Worm (Caenorhabditis elegans) whole organism, L3 larva: ENCODE results near the gene rpap-2.

Experiments
- R02D3.7 ChIP-seq: fragments of 150-350 bp; optimal IDR thresholded peaks from 2 replicates; lab custom pipeline; 2014; ENCODE audit warnings: missing biosample characterization, missing genetic modification characterization
- ZK546.5 ChIP-seq: sonication (generic microtip); optimal IDR thresholded peaks from 2 replicates; lab custom pipeline; 2017; ENCODE audit warnings: missing biosample characterization, missing genetic modification characterization
- aly-2 ChIP-seq: fragments of 150-350 bp; optimal IDR thresholded peaks from 2 replicates; lab custom pipeline; 2014; ENCODE audit warnings: missing biosample characterization, missing genetic modification characterization
- ama-1 ChIP-seq: fragments of 150-350 bp; optimal IDR thresholded peaks from 2 replicates; lab custom pipeline; 2018
- ceh-16 ChIP-seq: sonication (generic microtip); optimal IDR thresholded peaks from 2 replicates; lab custom pipeline; 2017; ENCODE audit warnings: missing biosample characterization, missing genetic modification characterization
- ceh-28 ChIP-seq: fragments of 150-350 bp; optimal IDR thresholded peaks from 2 replicates; lab custom pipeline; 2014; ENCODE audit warnings: missing biosample characterization, missing genetic modification reagents, missing genetic modification characterization
- ceh-82 ChIP-seq: fragments of 150-350 bp; optimal IDR thresholded peaks from 2 replicates; lab custom pipeline; 2014; ENCODE audit warnings: missing biosample characterization, missing genetic modification characterization
- ceh-9 ChIP-seq: sonication (generic microtip); optimal IDR thresholded peaks from 2 replicates; lab custom pipeline; 2018; ENCODE audit warnings: missing biosample characterization, missing genetic modification characterization
- daf-12 ChIP-seq: fragments of 150-350 bp; optimal IDR thresholded peaks from 2 replicates; lab custom pipeline; 2014; ENCODE audit warnings: missing biosample characterization, missing genetic modification reagents, missing genetic modification characterization
- egl-27 ChIP-seq: sonication (generic microtip); optimal IDR thresholded peaks from 4 replicates; lab custom pipeline; 2017; ENCODE audit warnings: missing biosample characterization, missing genetic modification reagents, missing genetic modification characterization
- egl-5 ChIP-seq: fragments of 150-350 bp; optimal IDR thresholded peaks from 2 replicates; lab custom pipeline; 2017; ENCODE audit warnings: missing biosample characterization, missing genetic modification reagents, missing genetic modification characterization, inconsistent platforms
- elt-1 ChIP-seq: fragments of 150-350 bp; optimal IDR thresholded peaks from 2 replicates; lab custom pipeline; 2014; ENCODE audit warnings: missing biosample characterization, missing genetic modification characterization
- elt-2 ChIP-seq: sonication (generic microtip); optimal IDR thresholded peaks from 2 replicates; lab custom pipeline; 2016; ENCODE audit warnings: missing genetic modification reagents, mild to moderate bottlenecking, missing genetic modification characterization, missing compliant biosample characterization
- elt-3 ChIP-seq, 3 experiments: fragments of 150-350 bp in 1 of 3; sonication (generic microtip) in 2 of 3; optimal IDR thresholded peaks; 2 replicates in 2 of 3; 4 replicates in 1 of 3; lab custom pipeline; 2014 to 2017; ENCODE audit warnings: missing biosample characterization in 3 of 3, missing genetic modification characterization in 3 of 3
- eor-1 ChIP-seq, 2 experiments: fragments of 150-350 bp; optimal IDR thresholded peaks; 2 replicates each; lab custom pipeline; 2014 to 2018; ENCODE audit warnings: missing biosample characterization in 2 of 2, missing genetic modification characterization in 2 of 2
- fkh-10 ChIP-seq: sonication (generic microtip); optimal IDR thresholded peaks from 2 replicates; lab custom pipeline; 2017; ENCODE audit warnings: missing biosample characterization, missing genetic modification reagents, missing genetic modification characterization
- fkh-2 ChIP-seq: fragments of 150-350 bp; optimal IDR thresholded peaks from 2 replicates; lab custom pipeline; 2014; ENCODE audit warnings: missing biosample characterization, missing genetic modification reagents, missing genetic modification characterization
- fos-1 ChIP-seq: fragments of 150-350 bp; optimal IDR thresholded peaks from 2 replicates; lab custom pipeline; 2014; ENCODE audit warnings: missing biosample characterization, missing genetic modification characterization
- hmg-11 ChIP-seq: sonication (generic microtip); optimal IDR thresholded peaks from 2 replicates; lab custom pipeline; 2016; ENCODE audit warnings: missing genetic modification characterization, missing compliant biosample characterization
- jun-1 ChIP-seq: fragments of 150-350 bp; optimal IDR thresholded peaks from 2 replicates; lab custom pipeline; 2014; ENCODE audit warnings: missing biosample characterization, missing genetic modification reagents, missing genetic modification characterization
- lin-15B ChIP-seq: fragments of 150-350 bp; optimal IDR thresholded peaks from 2 replicates; lab custom pipeline; 2014; ENCODE audit warnings: missing biosample characterization, missing genetic modification characterization
- lin-39 ChIP-seq: fragments of 150-350 bp; optimal IDR thresholded peaks from 2 replicates; lab custom pipeline; 2018; ENCODE audit warnings: missing biosample characterization, missing genetic modification reagents, missing genetic modification characterization
- lsy-12 ChIP-seq: sonication (generic microtip); optimal IDR thresholded peaks from 2 replicates; lab custom pipeline; 2016; ENCODE audit warnings: mild to moderate bottlenecking, missing genetic modification characterization, missing compliant biosample characterization
- mdl-1 ChIP-seq: fragments of 150-350 bp; optimal IDR thresholded peaks from 2 replicates; lab custom pipeline; 2014; ENCODE audit warnings: missing biosample characterization, missing genetic modification characterization
- mml-1 ChIP-seq: fragments of 150-350 bp; sonication (generic microtip); optimal IDR thresholded peaks from 3 replicates; lab custom pipeline; 2014; ENCODE audit warnings: missing biosample characterization, missing genetic modification characterization
- nfya-1 ChIP-seq: sonication (generic microtip); optimal IDR thresholded peaks from 2 replicates; lab custom pipeline; 2017; ENCODE audit warnings: missing genetic modification characterization, mild to moderate bottlenecking, missing compliant biosample characterization, antibody characterized with exemption, moderate library complexity; ENCODE audit not compliant: insufficient read depth
- nhr-11 ChIP-seq: fragments of 150-350 bp; optimal IDR thresholded peaks from 2 replicates; lab custom pipeline; 2014; ENCODE audit warnings: missing biosample characterization, missing genetic modification characterization
- nhr-12 ChIP-seq: fragments of 150-350 bp; optimal IDR thresholded peaks from 2 replicates; lab custom pipeline; 2014; ENCODE audit warnings: missing biosample characterization, missing genetic modification characterization
- nhr-23 ChIP-seq: fragments of 150-350 bp; optimal IDR thresholded peaks from 2 replicates; lab custom pipeline; 2014; ENCODE audit warnings: missing biosample characterization, missing genetic modification reagents, missing genetic modification characterization
- nhr-237 ChIP-seq: fragments of 150-350 bp; optimal IDR thresholded peaks from 2 replicates; lab custom pipeline; 2014; ENCODE audit warnings: missing biosample characterization, missing genetic modification characterization
- nhr-25 ChIP-seq: sonication (generic microtip); optimal IDR thresholded peaks from 2 replicates; lab custom pipeline; 2017; ENCODE audit warnings: missing biosample characterization, missing genetic modification characterization
- nhr-28 ChIP-seq: fragments of 150-350 bp; optimal IDR thresholded peaks from 2 replicates; lab custom pipeline; 2014; ENCODE audit warnings: missing biosample characterization, missing genetic modification characterization
- nhr-43 ChIP-seq: sonication (generic microtip); optimal IDR thresholded peaks from 2 replicates; lab custom pipeline; 2016; ENCODE audit warnings: mild to moderate bottlenecking, missing genetic modification characterization, missing compliant biosample characterization; ENCODE audit not compliant: poor library complexity, severe bottlenecking
- nhr-67 ChIP-seq: fragments of 150-350 bp; optimal IDR thresholded peaks from 2 replicates; lab custom pipeline; 2014; ENCODE audit warnings: missing biosample characterization, missing genetic modification characterization
- nhr-76 ChIP-seq: fragments of 150-350 bp; sonication (generic microtip); optimal IDR thresholded peaks from 5 replicates; lab custom pipeline; 2014; ENCODE audit warnings: missing biosample characterization, missing genetic modification characterization
- nhr-77 ChIP-seq: fragments of 150-350 bp; optimal IDR thresholded peaks from 2 replicates; lab custom pipeline; 2014; ENCODE audit warnings: missing biosample characterization, missing genetic modification characterization
- pha-4 ChIP-seq: fragments of 150-350 bp; optimal IDR thresholded peaks from 2 replicates; lab custom pipeline; 2014; ENCODE audit warnings: missing biosample characterization, missing genetic modification reagents, missing genetic modification characterization
- pqm-1 ChIP-seq: fragments of 150-350 bp; optimal IDR thresholded peaks from 2 replicates; lab custom pipeline; 2017; ENCODE audit warnings: missing biosample characterization, missing genetic modification characterization, inconsistent platforms
- sea-2 ChIP-seq: fragments of 150-350 bp; sonication (generic microtip); optimal IDR thresholded peaks from 4 replicates; lab custom pipeline; 2014; ENCODE audit warnings: missing biosample characterization, missing genetic modification reagents, missing genetic modification characterization
- skn-1 ChIP-seq: fragments of 150-350 bp; optimal IDR thresholded peaks from 2 replicates; lab custom pipeline; 2014; ENCODE audit warnings: missing biosample characterization, missing genetic modification characterization
- snpc-4 ChIP-seq: fragments of 150-350 bp; optimal IDR thresholded peaks from 2 replicates; lab custom pipeline; 2014; ENCODE audit warnings: missing biosample characterization, missing genetic modification characterization
- tbx-2 ChIP-seq: sonication (generic microtip); optimal IDR thresholded peaks from 2 replicates; lab custom pipeline; 2016; ENCODE audit warnings: mild to moderate bottlenecking, missing genetic modification characterization, missing compliant biosample characterization
- unc-39 ChIP-seq: sonication (generic microtip); optimal IDR thresholded peaks from 4 replicates; lab custom pipeline; 2017; ENCODE audit warnings: missing biosample characterization, missing genetic modification characterization
- unc-62 ChIP-seq: fragments of 150-350 bp; sonication (generic microtip); optimal IDR thresholded peaks from 4 replicates; lab custom pipeline; 2014; ENCODE audit warnings: missing biosample characterization, missing genetic modification reagents, missing genetic modification characterization
- zag-1 ChIP-seq: fragments of 150-350 bp; optimal IDR thresholded peaks from 2 replicates; lab custom pipeline; 2014; ENCODE audit warnings: missing biosample characterization, missing genetic modification characterization
- ztf-11 ChIP-seq: fragments of 150-350 bp; optimal IDR thresholded peaks from 2 replicates; lab custom pipeline; 2014; ENCODE audit warnings: missing biosample characterization, missing genetic modification characterization
- ztf-4 ChIP-seq: fragments of 150-350 bp; optimal IDR thresholded peaks from 2 replicates; lab custom pipeline; 2014; ENCODE audit warnings: missing biosample characterization, missing genetic modification characterization

Gene rpap-2

ce11 chrIII:8937571-8937970, 30.2 kb upstream of the rpap-2 start:
- TF ChIP-seq nhr-11 (tag; lab: Kevin White, UChicago) (no peak), elt-2 (tag; lab: Kevin White, UChicago) (peak; percentile 62), ZK546.5 (no peak), ama-1 (no peak), ceh-28 (tag; lab: Kevin White, UChicago) (no peak), fos-1 (tag; lab: Kevin White, UChicago) (no peak), hmg-11 (peak; percentile 90), mml-1 (no peak), nhr-25 (peak; percentile 26), lin-39 (tag; lab: Kevin White, UChicago) (peak; percentile 82), zag-1 (tag; lab: Kevin White, UChicago) (no peak), lsy-12 (tag; lab: Kevin White, UChicago) (peak; percentile 65), nhr-237 (tag; lab: Kevin White, UChicago) (no peak), R02D3.7 (tag; lab: Kevin White, UChicago) (no peak), aly-2 (tag; lab: Kevin White, UChicago) (no peak), ceh-9 (tag; lab: Kevin White, UChicago) (no peak), nhr-67 (tag; lab: Kevin White, UChicago) (no peak), mdl-1 (tag; lab: Kevin White, UChicago) (no peak), nhr-12 (tag; lab: Kevin White, UChicago) (no peak), jun-1 (no peak), unc-39 (tag; lab: Kevin White, UChicago) (no peak), nhr-23 (no peak), egl-27 (peak; percentile 20), lin-15B (peak; percentile 39), ztf-11 (tag; lab: Kevin White, UChicago) (no peak), skn-1 (tag; lab: Kevin White, UChicago) (peak; percentile 78), ceh-82 (peak; percentile 9), fkh-10 (GFP tag; lab: Kevin White, UChicago) (no peak), elt-1 (tag; lab: Kevin White, UChicago) (no peak), sea-2 (GFP tag; lab: Kevin White, UChicago) (no peak), elt-3 (tag; optimal IDR thresholded peaks at IDR 0.05; lab: Kevin White, UChicago) (no peak), pha-4 (tag; lab: Kevin White, UChicago) (no peak), nhr-43 (tag; lab: Kevin White, UChicago) (peak; percentile 72), nhr-28 (tag; lab: Kevin White, UChicago) (no peak), nhr-77 (no peak), tbx-2 (tag; lab: Kevin White, UChicago) (peak; percentile 67), egl-5 (tag; lab: Kevin White, UChicago) (peak; percentile 57), ceh-16 (no peak), snpc-4 (tag; lab: Kevin White, UChicago) (peak; percentile 41), ztf-4 (tag; lab: Kevin White, UChicago) (no peak), unc-62 (GFP tag; lab: Kevin White, UChicago) (no peak), nfya-1 (tag; lab: Kevin White, UChicago) (peak; percentile 71), eor-1 (tag; optimal IDR thresholded peaks at IDR 0.05; lab: Kevin White, UChicago) (no peak), pqm-1 (tag; lab: Kevin White, UChicago) (no peak), daf-12 (tag; lab: Kevin White, UChicago) (no peak), nhr-76 (tag; lab: Kevin White, UChicago) (no peak), fkh-2 (tag; lab: Kevin White, UChicago) (no peak)
- TF ChIP-seq, all 47 proteins: peak for 14
